Fruit fly (Drosophila melanogaster) whole organism, embryonic: Measurements from ENCODE around the gene Kdm3.

ENCODE experiments used
- Bgb ChIP-seq: fragments of 200-800 bp; sonication (Bioruptor generic); IDR thresholded peaks from 2 replicates; pipeline ENCODE4 v1.3.6; 2022; ENCODE audit warnings: missing biosample characterization, missing genetic modification characterization; ENCODE audit not compliant: partially characterized antibody
- CG10654 ChIP-seq: fragments of 200-800 bp; sonication (Bioruptor generic); optimal IDR thresholded peaks from 2 replicates; lab custom pipeline; 2016; ENCODE audit warnings: missing biosample characterization, missing genetic modification characterization
- CG11085 ChIP-seq: fragments of 200-800 bp; sonication (Bioruptor generic); IDR thresholded peaks from 2 replicates; pipeline ENCODE4 v1.3.6; 2022; ENCODE audit warnings: missing biosample characterization, missing genetic modification characterization
- CG11695 ChIP-seq: fragments of 200-800 bp; sonication (Bioruptor generic); IDR thresholded peaks from 3 replicates; pipeline ENCODE4 v1.3.6; 2022; ENCODE audit warnings: missing biosample characterization, missing genetic modification characterization
- CG14050 ChIP-seq: fragments of 200-800 bp; sonication (Bioruptor generic); IDR thresholded peaks from 3 replicates; pipeline ENCODE4 v1.3.6; 2022; ENCODE audit warnings: missing biosample characterization, missing genetic modification characterization
- CG14965 ChIP-seq: fragments of 200-800 bp; sonication (Bioruptor generic); optimal IDR thresholded peaks from 2 replicates; lab custom pipeline; 2016; ENCODE audit warnings: missing biosample characterization, missing genetic modification characterization, borderline replicate concordance
- CG15514 ChIP-seq: fragments of 200-800 bp; sonication (Bioruptor generic); optimal IDR thresholded peaks from 3 replicates; lab custom pipeline; 2017; ENCODE audit warnings: missing biosample characterization, missing genetic modification characterization, mild to moderate bottlenecking, moderate library complexity, missing genetic modification reagents
- CG15696 ChIP-seq: fragments of 200-800 bp; sonication (Bioruptor generic); optimal IDR thresholded peaks from 2 replicates; lab custom pipeline; 2019; ENCODE audit warnings: missing biosample characterization, mild to moderate bottlenecking, missing genetic modification characterization, moderate library complexity
- CG16815 ChIP-seq: fragments of 200-800 bp; sonication (Bioruptor generic); optimal IDR thresholded peaks from 3 replicates; lab custom pipeline; 2017; ENCODE audit warnings: missing biosample characterization, mild to moderate bottlenecking, missing genetic modification characterization
- CG16863 ChIP-seq: fragments of 200-800 bp; sonication (Bioruptor generic); optimal IDR thresholded peaks from 3 replicates; lab custom pipeline; 2016; ENCODE audit warnings: missing biosample characterization, missing genetic modification characterization
- CG17612 ChIP-seq: fragments of 200-800 bp; sonication (Bioruptor generic); IDR thresholded peaks from 2 replicates; pipeline ENCODE4 v1.3.6; 2022; ENCODE audit warnings: missing biosample characterization, missing genetic modification characterization
- CG2129 ChIP-seq: fragments of 200-800 bp; sonication (Bioruptor generic); IDR thresholded peaks from 2 replicates; pipeline ENCODE4 v1.3.6; 2022; ENCODE audit warnings: missing biosample characterization, missing genetic modification characterization; ENCODE audit not compliant: partially characterized antibody
- CG2875 ChIP-seq: fragments of 200-800 bp; sonication (Bioruptor generic); optimal IDR thresholded peaks from 2 replicates; lab custom pipeline; 2017; ENCODE audit warnings: missing biosample characterization, mild to moderate bottlenecking, missing genetic modification characterization, missing genetic modification reagents
- CG2889 ChIP-seq: fragments of 200-800 bp; sonication (Bioruptor generic); IDR thresholded peaks from 3 replicates; pipeline ENCODE4 v1.3.6; 2022; ENCODE audit warnings: missing biosample characterization, missing genetic modification characterization
- CG30431 ChIP-seq: fragments of 200-800 bp; sonication (Bioruptor generic); optimal IDR thresholded peaks from 2 replicates; lab custom pipeline; 2017; ENCODE audit warnings: missing biosample characterization, missing genetic modification characterization
- CG4282 ChIP-seq: fragments of 200-800 bp; sonication (Bioruptor generic); optimal IDR thresholded peaks from 2 replicates; lab custom pipeline; 2016; ENCODE audit warnings: missing biosample characterization, missing genetic modification characterization
- CG4360 ChIP-seq: fragments of 200-800 bp; sonication (Bioruptor generic); IDR thresholded peaks from 2 replicates; pipeline ENCODE4 v1.3.6; 2022; ENCODE audit warnings: missing biosample characterization, missing genetic modification characterization
- CG6272 ChIP-seq: fragments of 200-800 bp; sonication (Bioruptor generic); IDR thresholded peaks from 2 replicates; pipeline ENCODE4 v1.3.6; 2022; ENCODE audit warnings: missing biosample characterization, missing genetic modification characterization
- CG6813 ChIP-seq: fragments of 200-800 bp; sonication (Bioruptor generic); optimal IDR thresholded peaks from 2 replicates; lab custom pipeline; 2017; ENCODE audit warnings: missing biosample characterization, missing genetic modification characterization, mild to moderate bottlenecking, moderate library complexity, missing genetic modification reagents
- CG7372 ChIP-seq: fragments of 200-800 bp; sonication (Bioruptor generic); IDR thresholded peaks from 2 replicates; pipeline ENCODE4 v1.3.6; 2022; ENCODE audit warnings: missing biosample characterization, missing genetic modification characterization
- CG7987 ChIP-seq: fragments of 200-800 bp; sonication (Bioruptor generic); optimal IDR thresholded peaks from 2 replicates; lab custom pipeline; 2018; ENCODE audit warnings: missing biosample characterization, mild to moderate bottlenecking, missing genetic modification characterization, moderate library complexity
- CG8388 ChIP-seq: fragments of 200-800 bp; sonication (Bioruptor generic); optimal IDR thresholded peaks from 2 replicates; lab custom pipeline; 2019; ENCODE audit warnings: missing biosample characterization, mild to moderate bottlenecking, missing genetic modification characterization, moderate library complexity
- CG8478 ChIP-seq: fragments of >200 bp; optimal IDR thresholded peaks from 2 replicates; lab custom pipeline; 2018
- D19B ChIP-seq: fragments of 200-800 bp; sonication (Bioruptor generic); optimal IDR thresholded peaks from 2 replicates; lab custom pipeline; 2017; ENCODE audit warnings: missing biosample characterization, mild to moderate bottlenecking, missing genetic modification characterization
- Dfd ChIP-seq, 2 experiments: fragments of >200 bp; optimal IDR thresholded peaks; 2 replicates each; lab custom pipeline; 2017; ENCODE audit warnings: missing biosample characterization in 2 of 2, missing genetic modification characterization in 2 of 2
- Ets97D ChIP-seq: fragments of 200-800 bp; sonication (Bioruptor generic); optimal IDR thresholded peaks from 3 replicates; lab custom pipeline; 2016; ENCODE audit warnings: missing biosample characterization, missing genetic modification characterization
- Lhr ChIP-seq: fragments of 200-800 bp; sonication (Bioruptor generic); optimal IDR thresholded peaks from 3 replicates; lab custom pipeline; 2017; ENCODE audit warnings: mild to moderate bottlenecking, missing biosample characterization, missing genetic modification reagents, missing genetic modification characterization
- Lim3 ChIP-seq: fragments of 200-800 bp; sonication (Bioruptor generic); IDR thresholded peaks from 2 replicates; pipeline ENCODE4 v1.3.6; 2022; ENCODE audit warnings: missing biosample characterization, missing genetic modification characterization
- Mad ChIP-seq: fragments of 200-800 bp; sonication (Bioruptor generic); optimal IDR thresholded peaks from 2 replicates; lab custom pipeline; 2016; ENCODE audit warnings: missing biosample characterization, missing genetic modification characterization
- Med ChIP-seq: fragments of 200-800 bp; sonication (Bioruptor generic); peaks from one replicate; lab custom pipeline; 2016; ENCODE audit warnings: missing biosample characterization, missing genetic modification characterization, mild to moderate bottlenecking, inconsistent platforms, moderate library complexity
- NFAT ChIP-seq: fragments of 200-800 bp; sonication (Bioruptor generic); IDR thresholded peaks from 2 replicates; pipeline ENCODE4 v1.3.6; 2022; ENCODE audit warnings: missing biosample characterization, missing genetic modification characterization
- Rfx ChIP-seq: fragments of 200-800 bp; sonication (Bioruptor generic); IDR thresholded peaks from 2 replicates; pipeline ENCODE4 v1.3.6; 2022; ENCODE audit warnings: missing biosample characterization, missing genetic modification characterization
- Xrp1 ChIP-seq: fragments of 200-800 bp; sonication (Bioruptor generic); IDR thresholded peaks from 2 replicates; pipeline ENCODE4 v1.3.6; 2022; ENCODE audit warnings: missing biosample characterization, missing genetic modification characterization
- ase ChIP-seq: fragments of 200-800 bp; sonication (Bioruptor generic); IDR thresholded peaks from 3 replicates; pipeline ENCODE4 v1.3.6; 2022; ENCODE audit warnings: missing biosample characterization, missing genetic modification characterization
- bigmax ChIP-seq: fragments of 200-800 bp; sonication (Bioruptor generic); optimal IDR thresholded peaks from 2 replicates; lab custom pipeline; 2018; ENCODE audit warnings: missing biosample characterization, mild to moderate bottlenecking, missing genetic modification characterization
- bsh ChIP-seq, 2 experiments: fragments of 200-800 bp; sonication (Bioruptor generic); optimal IDR thresholded peaks; 2 replicates each; lab custom pipeline; 2017 to 2018; ENCODE audit warnings: mild to moderate bottlenecking in 2 of 2, missing biosample characterization in 2 of 2, missing genetic modification characterization in 2 of 2, moderate library complexity in 1 of 2
- chm ChIP-seq: fragments of 200-800 bp; sonication (Bioruptor generic); IDR thresholded peaks from 2 replicates; pipeline ENCODE4 v1.3.6; 2022; ENCODE audit warnings: missing biosample characterization, missing genetic modification characterization
- ci ChIP-seq: fragments of 200-800 bp; sonication (Bioruptor generic); IDR thresholded peaks from 3 replicates; pipeline ENCODE4 v1.3.6; 2022; ENCODE audit warnings: missing biosample characterization, missing genetic modification characterization
- fd96Cb ChIP-seq: fragments of 200-800 bp; sonication (Bioruptor generic); optimal IDR thresholded peaks from 2 replicates; lab custom pipeline; 2018; ENCODE audit warnings: missing biosample characterization, mild to moderate bottlenecking, missing genetic modification characterization, moderate library complexity
- fu2 ChIP-seq: fragments of 200-800 bp; sonication (Bioruptor generic); optimal IDR thresholded peaks from 2 replicates; lab custom pipeline; 2016; ENCODE audit warnings: missing biosample characterization, missing genetic modification characterization
- gcm ChIP-seq: fragments of 200-800 bp; sonication (Bioruptor generic); optimal IDR thresholded peaks from 2 replicates; lab custom pipeline; 2019; ENCODE audit warnings: missing biosample characterization, mild to moderate bottlenecking, missing genetic modification characterization, moderate library complexity
- kni ChIP-seq: fragments of 200-800 bp; sonication (Bioruptor generic); optimal IDR thresholded peaks from 3 replicates; lab custom pipeline; 2017; ENCODE audit warnings: mild to moderate bottlenecking, missing biosample characterization, missing genetic modification reagents, missing genetic modification characterization
- pum ChIP-seq: fragments of 200-800 bp; sonication (Bioruptor generic); optimal IDR thresholded peaks from 2 replicates; lab custom pipeline; 2016; ENCODE audit warnings: missing biosample characterization, missing genetic modification characterization
- seq ChIP-seq: fragments of 200-800 bp; sonication (Bioruptor generic); IDR thresholded peaks from 2 replicates; pipeline ENCODE4 v1.3.6; 2022; ENCODE audit warnings: missing biosample characterization, missing genetic modification characterization
- stc ChIP-seq: fragments of 200-800 bp; sonication (Bioruptor generic); IDR thresholded peaks from 2 replicates; pipeline ENCODE4 v1.3.6; 2022; ENCODE audit warnings: missing biosample characterization, missing genetic modification characterization
- stwl ChIP-seq: fragments of 200-800 bp; sonication (Bioruptor generic); optimal IDR thresholded peaks from 3 replicates; lab custom pipeline; 2018; ENCODE audit warnings: missing biosample characterization, mild to moderate bottlenecking, missing genetic modification characterization, moderate library complexity
- tgo ChIP-seq: fragments of 200-800 bp; sonication (Bioruptor generic); IDR thresholded peaks from 3 replicates; pipeline ENCODE4 v1.3.6; 2022; ENCODE audit warnings: missing biosample characterization, missing genetic modification characterization
- wor ChIP-seq: fragments of 200-800 bp; sonication (Bioruptor generic); IDR thresholded peaks from 2 replicates; pipeline ENCODE4 v1.3.6; 2022; ENCODE audit warnings: missing biosample characterization, missing genetic modification characterization
- zfh1 ChIP-seq: fragments of 200-800 bp; sonication (Bioruptor generic); IDR thresholded peaks from 3 replicates; pipeline ENCODE4 v1.3.6; 2022; ENCODE audit warnings: missing biosample characterization, missing genetic modification characterization

Kdm3 gene

dm6 chr3R:9543495-9544180 is 27.8 kb downstream of the Kdm3 start (continued):
- TF ChIP-seq pum (GFP tag; lab: Kevin White, UChicago) (no peak), CG10654 (no peak), CG16815 (no peak), Lhr (GFP tag; lab: Kevin White, UChicago) (peak; percentile 72), Xrp1 (GFP tag; lab: Robert Waterston, UW) (no peak), ci (GFP tag; lab: Robert Waterston, UW) (peak; percentile 44; the same call in 1 of the 3 replicates), Rfx (GFP tag; lab: Robert Waterston, UW) (no peak), bsh (GFP tag; optimal IDR thresholded peaks at IDR 0.05; lab: Kevin White, UChicago) (no peak), Dfd (GFP tag; optimal IDR thresholded peaks at IDR 0.05; lab: Kevin White, UChicago) (peak in 1 of 2 experiments; percentile 9), CG8388 (GFP tag; lab: Kevin White, UChicago) (no peak), stwl (peak; percentile 54), Ets97D (GFP tag; lab: Kevin White, UChicago) (peak; percentile 67), CG15514 (GFP tag; lab: Kevin White, UChicago) (peak; percentile 70), CG4282 (no peak), wor (GFP tag; lab: Robert Waterston, UW) (no peak), CG11695 (0 out of 3 replicates have a peak, but pooled peaks have one; percentile 6)

dm6 chr3R:9546808-9547381 is 31.1 kb downstream of the Kdm3 start:
- peak; percentile 94 for TF ChIP-seq CG4360 (GFP tag; lab: Robert Waterston, UW)
- 0 out of 2 replicates have a peak, but pooled peaks have one; percentile 15 for TF ChIP-seq chm (GFP tag; lab: Robert Waterston, UW)
- no peak for TF ChIP-seq CG6272 (GFP tag; lab: Robert Waterston, UW)
- no peak for TF ChIP-seq seq
- TF ChIP-seq tgo (GFP tag; lab: Robert Waterston, UW), result no peak
- no peak for TF ChIP-seq bigmax (GFP tag; lab: Kevin White, UChicago)
- TF ChIP-seq Med, result peak; percentile 70
- TF ChIP-seq CG2129 (GFP tag; lab: Robert Waterston, UW), result no peak
- 0 out of 2 replicates have a peak, but pooled peaks have one; percentile 33 for TF ChIP-seq CG17612
- TF ChIP-seq fu2 (GFP tag; lab: Kevin White, UChicago), result no peak
- TF ChIP-seq CG14050 (GFP tag; lab: Robert Waterston, UW), result no peak
- no peak for TF ChIP-seq CG16863 (GFP tag; lab: Kevin White, UChicago)
- no peak for TF ChIP-seq Bgb (GFP tag; lab: Robert Waterston, UW)
- no peak for TF ChIP-seq CG14965 (GFP tag; lab: Kevin White, UChicago)
- TF ChIP-seq CG7987 (GFP tag; lab: Kevin White, UChicago), result no peak
- no peak for TF ChIP-seq D19B (GFP tag; lab: Kevin White, UChicago)
- peak; percentile 55 for TF ChIP-seq CG8478 (lab: Kevin White, UChicago)
- 0 out of 3 replicates have a peak, but pooled peaks have one; percentile 13 for TF ChIP-seq zfh1 (GFP tag; lab: Robert Waterston, UW)
- no peak for TF ChIP-seq kni (GFP tag; lab: Kevin White, UChicago)
- no peak for TF ChIP-seq CG6813 (GFP tag; lab: Kevin White, UChicago)
- no peak for TF ChIP-seq fd96Cb (tag; lab: Kevin White, UChicago)
- no peak for TF ChIP-seq CG30431 (GFP tag; lab: Kevin White, UChicago)
- TF ChIP-seq Mad (GFP tag; lab: Kevin White, UChicago), result no peak
- no peak for TF ChIP-seq Lim3 (GFP tag; lab: Robert Waterston, UW)
- TF ChIP-seq CG11085 (GFP tag; lab: Robert Waterston, UW), result no peak
- no peak for TF ChIP-seq stc (GFP tag; lab: Robert Waterston, UW)
- 0 out of 3 replicates have a peak, but pooled peaks have one; percentile 41 for TF ChIP-seq ase (GFP tag; lab: Robert Waterston, UW)
- TF ChIP-seq NFAT, result no peak
- no peak for TF ChIP-seq CG15696
- peak; percentile 64 for TF ChIP-seq gcm (GFP tag; lab: Kevin White, UChicago)
- TF ChIP-seq Dfd (GFP tag; optimal IDR thresholded peaks at IDR 0.05; lab: Kevin White, UChicago), result peak in 1 of 2 experiments; percentile 62
- TF ChIP-seq CG2889 (GFP tag; lab: Robert Waterston, UW), result no peak
- 0 out of 2 replicates have a peak, but pooled peaks have one; percentile 17 for TF ChIP-seq CG7372
- no peak for TF ChIP-seq CG2875
